Worm (Caenorhabditis elegans): ENCODE measurements around the gene osm-11.
A peak's percentile ranks its signal among the peaks of the same experiment; 100 is the strongest.

Gene osm-11

ce11 chrX:17378996-17379395, 42.4 kb downstream of the osm-11 start:
- TF ChIP-seq F57C9.4 (tag; optimal IDR thresholded peaks at IDR 0.05) (no peak), let-526 (GFP tag; IDR thresholded peaks at IDR 0.05) (no peak), madf-3 (GFP tag; IDR thresholded peaks at IDR 0.05) (no peak), mxl-1 (tag; optimal IDR thresholded peaks at IDR 0.05) (no peak), nhr-80 (tag; optimal IDR thresholded peaks at IDR 0.05) (peak; percentile 7), aptf-2 (GFP tag; conservative IDR thresholded peaks at IDR 0.05) (no peak), F23B12.7 (tag; optimal IDR thresholded peaks at IDR 0.05; ENCODE audit: insufficient read depth) (no peak), ceh-100 (GFP tag; IDR thresholded peaks at IDR 0.05) (no peak)

- TF ChIP-seq madf-10 (tag; optimal IDR thresholded peaks at IDR 0.05) = no peak
- TF ChIP-seq nhr-80 (tag; optimal IDR thresholded peaks at IDR 0.05) = peak; percentile 21
Measured at ce11 chrX:17375877-17376276, 45.5 kb downstream of the osm-11 start.

- no peak for TF ChIP-seq nfya-2 (GFP tag; IDR thresholded peaks at IDR 0.05)
- no peak for TF ChIP-seq nhr-120 (GFP tag; IDR thresholded peaks at IDR 0.05)
- TF ChIP-seq attf-6 (GFP tag; IDR thresholded peaks at IDR 0.05) = no peak
- no peak for TF ChIP-seq ccch-3 (GFP tag; optimal IDR thresholded peaks at IDR 0.05)
- TF ChIP-seq T07F8.4 (tag; optimal IDR thresholded peaks at IDR 0.05) = no peak
- TF ChIP-seq ztf-25 (GFP tag; IDR thresholded peaks at IDR 0.05) = no peak
- TF ChIP-seq hmg-20 (GFP tag; IDR thresholded peaks at IDR 0.05) = no peak
- no peak for TF ChIP-seq him-1 (tag; optimal IDR thresholded peaks at IDR 0.05)
- TF ChIP-seq bed-1 (GFP tag; IDR thresholded peaks at IDR 0.05) = no peak
- TF ChIP-seq nhr-90 (tag; optimal IDR thresholded peaks at IDR 0.05) = no peak
- TF ChIP-seq snpc-3.4 (tag; optimal IDR thresholded peaks at IDR 0.05) = no peak
- no peak for TF ChIP-seq efl-1 (GFP tag; optimal IDR thresholded peaks at IDR 0.05)
- TF ChIP-seq B0035.1 (tag; optimal IDR thresholded peaks at IDR 0.05) = no peak
- no peak for TF ChIP-seq F22D6.2 (tag; optimal IDR thresholded peaks at IDR 0.05)
- no peak for TF ChIP-seq ekl-4 (GFP tag; IDR thresholded peaks at IDR 0.05)
- TF ChIP-seq sea-2 (GFP tag; IDR thresholded peaks at IDR 0.05) = no peak
- no peak for TF ChIP-seq egl-44 (GFP tag; IDR thresholded peaks at IDR 0.05)
- TF ChIP-seq lsl-1 (GFP tag; optimal IDR thresholded peaks at IDR 0.05) = no peak
- no peak for TF ChIP-seq madf-8 (GFP tag; conservative IDR thresholded peaks at IDR 0.05)
Measured at ce11 chrX:17374534-17374933, 46.8 kb downstream of the osm-11 start, which contains the start of gene F10D7.3. Gene F10D7.3 (minus strand): TSS chrX:17374634.

ce11 chrX:17373955-17374354, 47.4 kb downstream of the osm-11 start:
- TF ChIP-seq C06A6.2 (GFP tag; conservative IDR thresholded peaks at IDR 0.05) (no peak), B0261.1 (tag; optimal IDR thresholded peaks at IDR 0.05) (no peak), ztf-28 (GFP tag; IDR thresholded peaks at IDR 0.05) (no peak), egl-18 (GFP tag; IDR thresholded peaks at IDR 0.05) (no peak), madf-6 (GFP tag; IDR thresholded peaks at IDR 0.05) (no peak), F22D6.2 (tag; optimal IDR thresholded peaks at IDR 0.05) (no peak), madf-8 (GFP tag; conservative IDR thresholded peaks at IDR 0.05) (no peak), xnd-1 (tag; optimal IDR thresholded peaks at IDR 0.05) (no peak), dpl-1 (GFP tag; optimal IDR thresholded peaks at IDR 0.05) (no peak), T07F8.4 (tag; optimal IDR thresholded peaks at IDR 0.05) (no peak)
